Fruit fly (Drosophila melanogaster): ENCODE results near the gene mtgo.

The mtgo gene

dm6 chr2L:16542997-16543593 lies 1.7 kb upstream of the mtgo start (continued):
- TF ChIP-seq CG4820 (GFP tag; optimal IDR thresholded peaks at IDR 0.05) (no peak), Mes4 (GFP tag; optimal IDR thresholded peaks at IDR 0.05) (peak; percentile 77), scrt (GFP tag; optimal IDR thresholded peaks at IDR 0.05) (peak; percentile 87), CG1233 (GFP tag; optimal IDR thresholded peaks at IDR 0.05) (peak; percentile 89), Sox100B (GFP tag; optimal IDR thresholded peaks at IDR 0.05) (peak; percentile 76), CG17359 (tag; optimal IDR thresholded peaks at IDR 0.05) (peak; percentile 85), CG15514 (GFP tag; optimal IDR thresholded peaks at IDR 0.05) (peak; percentile 98), fd102C (GFP tag; optimal IDR thresholded peaks at IDR 0.05) (peak; percentile 43), zen (tag; optimal IDR thresholded peaks at IDR 0.05) (no peak), GATAe (GFP tag; conservative IDR thresholded peaks at IDR 0.05) (no peak), gce (GFP tag; IDR thresholded peaks at IDR 0.05) (peak; percentile 76), ewg (GFP tag; optimal IDR thresholded peaks at IDR 0.05) (peak; percentile 73), bab2 (GFP tag; optimal IDR thresholded peaks at IDR 0.05) (peak; percentile 25), CG5953 (GFP tag; IDR thresholded peaks at IDR 0.05) (no peak), Usf (GFP tag; optimal IDR thresholded peaks at IDR 0.05) (peak; percentile 32), ranshi (GFP tag; IDR thresholded peaks at IDR 0.05) (peak; percentile 75), Aef1 (GFP tag; IDR thresholded peaks at IDR 0.05) (no peak), onecut (GFP tag; IDR thresholded peaks at IDR 0.05) (no peak), CG11456 (GFP tag; IDR thresholded peaks at IDR 0.05) (peak; percentile 81), Mad (GFP tag; optimal IDR thresholded peaks at IDR 0.05) (peak; percentile 75), Fer2 (tag; optimal IDR thresholded peaks at IDR 0.05) (peak; percentile 79), CG8944 (GFP tag; optimal IDR thresholded peaks at IDR 0.05) (peak; percentile 41), wek (GFP tag; optimal IDR thresholded peaks at IDR 0.05) (peak; percentile 84), aop (GFP tag; IDR thresholded peaks at IDR 0.05) (0 out of 2 replicates have a peak, but pooled peaks have one; percentile 26), so (GFP tag; IDR thresholded peaks at IDR 0.05) (peak; percentile 72; the same call in 2 of the 3 replicates), maf-S (GFP tag; optimal IDR thresholded peaks at IDR 0.05) (peak; percentile 79), CG7357 (GFP tag; IDR thresholded peaks at IDR 0.05) (no peak), Hr78 (GFP tag; optimal IDR thresholded peaks at IDR 0.05) (no peak), NK7.1 (GFP tag; optimal IDR thresholded peaks at IDR 0.05) (peak; percentile 39), Lhr (GFP tag; optimal IDR thresholded peaks at IDR 0.05) (peak; percentile 85), Sox102F (GFP tag; optimal IDR thresholded peaks at IDR 0.05) (peak; percentile 57), wor (GFP tag; IDR thresholded peaks at IDR 0.05) (no peak), CG2202 (tag; optimal IDR thresholded peaks at IDR 0.05) (peak; percentile 81), Ets65A (GFP tag) (peak; percentile 91), CG18619 (GFP tag; optimal IDR thresholded peaks at IDR 0.05) (peak; percentile 89), oc (tag; optimal IDR thresholded peaks at IDR 0.05) (peak; percentile 78), CG18476 (GFP tag; optimal IDR thresholded peaks at IDR 0.05) (no peak), Ptx1 (GFP tag; IDR thresholded peaks at IDR 0.05) (peak; percentile 47; the same call in 1 of the 2 replicates), chif (GFP tag; optimal IDR thresholded peaks at IDR 0.05) (peak; percentile 54 to 85), CG9727 (GFP tag; optimal IDR thresholded peaks at IDR 0.05) (no peak), Dbx (GFP tag; IDR thresholded peaks at IDR 0.05) (no peak), CG12155 (GFP tag; optimal IDR thresholded peaks at IDR 0.05) (peak; percentile 24), Dad (GFP tag; optimal IDR thresholded peaks at IDR 0.05) (no peak), CG3163 (GFP tag; optimal IDR thresholded peaks at IDR 0.05) (peak; percentile 51), odd (GFP tag; optimal IDR thresholded peaks at IDR 0.05) (peak; percentile 87), fd64A (GFP tag; optimal IDR thresholded peaks at IDR 0.05) (peak; percentile 88), CG14014 (GFP tag; IDR thresholded peaks at IDR 0.05) (no peak), tna (GFP tag; IDR thresholded peaks at IDR 0.05; ENCODE audit: partially characterized antibody) (no peak), cwo (GFP tag; optimal IDR thresholded peaks at IDR 0.05) (peak; percentile 60), salm (tag; optimal IDR thresholded peaks at IDR 0.05) (peak; percentile 68)

Data from whole organism, embryonic.